Worm (Caenorhabditis elegans) whole organism, L4/young adult: Measurements from ENCODE around the gene ssu-1.

Experiments
- W03F9.2 ChIP-seq: fragments of 150-350 bp; optimal IDR thresholded peaks from 2 replicates; lab custom pipeline; 2014; ENCODE audit warnings: missing biosample characterization, missing genetic modification characterization
- him-1 ChIP-seq: sonication (generic microtip); optimal IDR thresholded peaks from 2 replicates; lab custom pipeline; 2016; ENCODE audit warnings: missing genotype, missing genetic modification reagents, missing genetic modification characterization, missing compliant biosample characterization

ce11 chrV:20151432-20151831 lies 18.4 kb upstream of the ssu-1 start, which contains the start of gene F19B2.7:
- TF ChIP-seq him-1, result no peak
- no peak for TF ChIP-seq W03F9.2
